Fruit fly (Drosophila melanogaster): Measurements from ENCODE around the gene Sfmbt.

DNA sequence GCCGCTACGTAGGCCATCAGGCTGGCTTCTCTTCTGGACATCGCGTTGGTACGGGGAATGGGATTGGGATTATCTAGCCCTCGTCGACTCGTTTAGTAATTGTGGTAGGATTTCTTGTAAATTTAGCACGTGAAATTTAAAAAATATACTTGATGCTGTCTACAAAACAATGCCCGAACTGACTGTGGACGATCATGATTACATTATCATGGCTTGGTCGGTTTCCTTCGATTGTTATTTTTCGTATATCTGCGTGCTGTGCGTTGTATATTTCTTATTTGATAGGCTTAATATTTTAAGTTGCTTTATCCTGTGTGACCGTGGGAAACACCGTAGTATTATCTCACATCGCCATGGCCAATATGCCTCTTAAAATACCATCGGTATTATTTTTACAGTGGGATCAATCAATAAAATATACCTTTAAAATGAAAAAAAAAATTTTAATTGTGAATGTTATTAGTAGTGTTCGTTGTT, 26.4 kb upstream of the Sfmbt start, which contains the start of gene CG16972:
- TF ChIP-seq CG8478 (optimal IDR thresholded peaks at IDR 0.05) (no peak), CTCF (optimal IDR thresholded peaks at IDR 0.05) (no peak)
